Worm (Caenorhabditis elegans) whole organism, L2 larva: ENCODE data around the gene fbxa-18.

Experiments
- aly-2 ChIP-seq: fragments of 150-350 bp; optimal IDR thresholded peaks from 2 replicates; lab custom pipeline; 2014; ENCODE audit warnings: missing biosample characterization, missing genetic modification characterization
- nhr-25 ChIP-seq: fragments of 150-350 bp; sonication (generic microtip); optimal IDR thresholded peaks from 3 replicates; lab custom pipeline; 2014; ENCODE audit warnings: missing biosample characterization, missing genetic modification characterization
- unc-62 ChIP-seq: fragments of 150-350 bp; optimal IDR thresholded peaks from 2 replicates; lab custom pipeline; 2014; ENCODE audit warnings: missing biosample characterization, missing genetic modification reagents, missing genetic modification characterization

- TF ChIP-seq aly-2: no peak
- TF ChIP-seq nhr-25 (tag; lab: Kevin White, UChicago): no peak
- no peak for TF ChIP-seq unc-62 (GFP tag; lab: Kevin White, UChicago)
Measured at ce11 chrV:16159594-16159993, 17.1 kb downstream of the fbxa-18 start, which contains the start of gene F10A3.17.
